Fruit fly (Drosophila melanogaster): Measurements from ENCODE around the gene nop5.

- TF ChIP-seq CG6854 (GFP tag; optimal IDR thresholded peaks at IDR 0.05) (no peak), Hr38 (GFP tag; optimal IDR thresholded peaks at IDR 0.05) (no peak), CG6808 (GFP tag; optimal IDR thresholded peaks at IDR 0.05) (no peak), achi (GFP tag; optimal IDR thresholded peaks at IDR 0.05) (no peak), CG16779 (tag; optimal IDR thresholded peaks at IDR 0.05) (no peak), CG11762 (GFP tag; optimal IDR thresholded peaks at IDR 0.05; ENCODE audit: insufficient read depth) (no peak), Blimp-1 (GFP tag; optimal IDR thresholded peaks at IDR 0.05) (no peak), CG31627 (GFP tag; optimal IDR thresholded peaks at IDR 0.05) (no peak), Sox15 (GFP tag; optimal IDR thresholded peaks at IDR 0.05) (no peak), vri (GFP tag; optimal IDR thresholded peaks at IDR 0.05) (no peak), CG8319 (GFP tag; optimal IDR thresholded peaks at IDR 0.05) (no peak), Sox14 (GFP tag; optimal IDR thresholded peaks at IDR 0.05) (no peak)
These were observed 44.5 kb downstream of the nop5 start for dm6 chr2L:6874006-6874405.

Measured in whole organism, prepupa.